Worm (Caenorhabditis elegans) whole organism, young adult: ENCODE measurements around the gene madf-3.

Experiments used
- B0019.2 ChIP-seq: fragments of 200-800 bp; sonication (Bioruptor generic); conservative IDR thresholded peaks from 2 replicates; pipeline ENCODE4 v1.3.6; 2022; ENCODE audit warnings: missing genetic modification reagents, missing genetic modification characterization, missing compliant biosample characterization
- B0261.1 ChIP-seq: sonication (generic microtip); optimal IDR thresholded peaks from 2 replicates; lab custom pipeline; 2016; ENCODE audit warnings: mild to moderate bottlenecking, missing genetic modification characterization, moderate library complexity, missing compliant biosample characterization
- D2030.7 ChIP-seq: fragments of 200-800 bp; sonication (Bioruptor generic); IDR thresholded peaks from 2 replicates; pipeline ENCODE4 v1.3.6; 2022; ENCODE audit warnings: missing genetic modification reagents, missing genetic modification characterization, missing compliant biosample characterization
- F23B12.7 ChIP-seq: sonication (generic microtip); optimal IDR thresholded peaks from 2 replicates; lab custom pipeline; 2017; ENCODE audit warnings: missing genetic modification characterization, mild to moderate bottlenecking, missing compliant biosample characterization, antibody characterized with exemption, moderate library complexity; ENCODE audit not compliant: insufficient read depth
- K11D2.4 ChIP-seq: fragments of 200-800 bp; sonication (Bioruptor generic); IDR thresholded peaks from 2 replicates; pipeline ENCODE4 v1.3.6; 2022; ENCODE audit warnings: missing genetic modification reagents, missing genetic modification characterization, missing compliant biosample characterization
- K12H6.12 ChIP-seq: fragments of 200-800 bp; sonication (Bioruptor generic); optimal IDR thresholded peaks from 2 replicates; lab custom pipeline; 2018; ENCODE audit warnings: mild to moderate bottlenecking, missing genetic modification characterization, missing compliant biosample characterization
- T26A5.8 ChIP-seq: sonication (generic microtip); optimal IDR thresholded peaks from 2 replicates; lab custom pipeline; 2016; ENCODE audit warnings: missing genetic modification characterization, missing compliant biosample characterization
- Y53F4B.3 ChIP-seq: fragments of 200-800 bp; sonication (Bioruptor generic); IDR thresholded peaks from 2 replicates; pipeline ENCODE4 v1.3.6; 2022; ENCODE audit warnings: missing genetic modification reagents, missing genetic modification characterization, missing compliant biosample characterization
- Y53G8AR.9 ChIP-seq: fragments of 200-800 bp; sonication (Bioruptor generic); conservative IDR thresholded peaks from 2 replicates; pipeline ENCODE4 v1.3.6; 2022; ENCODE audit warnings: missing genetic modification reagents, missing genetic modification characterization, missing compliant biosample characterization
- Y56A3A.18 ChIP-seq: fragments of 200-800 bp; sonication (Bioruptor generic); IDR thresholded peaks from 2 replicates; pipeline ENCODE4 v1.3.6; 2022; ENCODE audit warnings: missing genetic modification reagents, missing genetic modification characterization, missing compliant biosample characterization
- Y79H2A.3 ChIP-seq: fragments of 200-800 bp; sonication (Bioruptor generic); conservative IDR thresholded peaks from 2 replicates; pipeline ENCODE4 v1.3.6; 2022; ENCODE audit warnings: missing genetic modification reagents, missing genetic modification characterization, missing compliant biosample characterization
- attf-3 ChIP-seq: fragments of 200-800 bp; sonication (Bioruptor generic); conservative IDR thresholded peaks from 2 replicates; pipeline ENCODE4 v1.3.6; 2022; ENCODE audit warnings: missing genetic modification reagents, missing genetic modification characterization, missing compliant biosample characterization
- attf-5 ChIP-seq: fragments of 200-800 bp; sonication (Bioruptor generic); optimal IDR thresholded peaks from 2 replicates; lab custom pipeline; 2018; ENCODE audit warnings: mild to moderate bottlenecking, missing genetic modification characterization, missing compliant biosample characterization
- attf-6 ChIP-seq: fragments of 200-800 bp; sonication (Bioruptor generic); IDR thresholded peaks from 2 replicates; pipeline ENCODE4 v1.3.6; 2022; ENCODE audit warnings: missing genetic modification reagents, missing genetic modification characterization, missing compliant biosample characterization
- bed-2 ChIP-seq: fragments of 200-800 bp; sonication (Bioruptor generic); IDR thresholded peaks from 2 replicates; pipeline ENCODE4 v1.3.6; 2022; ENCODE audit warnings: missing genetic modification reagents, missing genetic modification characterization, missing compliant biosample characterization
- cebp-1 ChIP-seq, 2 experiments: fragments of 200-800 bp in 1 of 2; sonication (Bioruptor generic) in 1 of 2; sonication (generic microtip) in 1 of 2; IDR thresholded peaks in 1 of 2; optimal IDR thresholded peaks in 1 of 2; 2 replicates each; pipeline versions ENCODE4 v1.3.6 to Lab custom; 2017 to 2022; ENCODE audit warnings: missing compliant biosample characterization in 2 of 2, missing genetic modification characterization in 2 of 2, mild to moderate bottlenecking in 1 of 2, missing genetic modification reagents in 1 of 2, moderate library complexity in 1 of 2
- ceh-27 ChIP-seq: fragments of 200-800 bp; sonication (Bioruptor generic); optimal IDR thresholded peaks from 2 replicates; lab custom pipeline; 2018; ENCODE audit warnings: mild to moderate bottlenecking, missing genetic modification characterization, moderate library complexity, missing compliant biosample characterization
- ceh-40 ChIP-seq: fragments of 200-800 bp; sonication (Bioruptor generic); IDR thresholded peaks from 2 replicates; pipeline ENCODE4 v1.3.6; 2022; ENCODE audit warnings: missing genetic modification characterization, missing compliant biosample characterization
- ceh-58 ChIP-seq: fragments of 200-800 bp; sonication (Bioruptor generic); IDR thresholded peaks from 2 replicates; pipeline ENCODE4 v1.3.6; 2022; ENCODE audit warnings: missing genetic modification characterization, missing compliant biosample characterization
- ceh-91 ChIP-seq: fragments of 200-800 bp; sonication (Bioruptor generic); IDR thresholded peaks from 2 replicates; pipeline ENCODE4 v1.3.6; 2022; ENCODE audit warnings: missing genetic modification reagents, missing genetic modification characterization, missing compliant biosample characterization
- die-1 ChIP-seq: sonication (generic microtip); optimal IDR thresholded peaks from 2 replicates; lab custom pipeline; 2016; ENCODE audit warnings: missing genotype, mild to moderate bottlenecking, missing genetic modification characterization, missing compliant biosample characterization
- dpff-1 ChIP-seq: sonication (generic microtip); optimal IDR thresholded peaks from 2 replicates; lab custom pipeline; 2017; ENCODE audit warnings: mild to moderate bottlenecking, missing genetic modification characterization, missing compliant biosample characterization
- egl-18 ChIP-seq: fragments of 200-800 bp; sonication (Bioruptor generic); IDR thresholded peaks from 2 replicates; pipeline ENCODE4 v1.3.6; 2022; ENCODE audit warnings: missing genetic modification reagents, missing genetic modification characterization, missing compliant biosample characterization
- egl-44 ChIP-seq: fragments of 200-800 bp; sonication (Bioruptor generic); IDR thresholded peaks from 2 replicates; pipeline ENCODE4 v1.3.6; 2022; ENCODE audit warnings: missing genetic modification reagents, missing genetic modification characterization, missing compliant biosample characterization
- ekl-4 ChIP-seq: fragments of 200-800 bp; sonication (Bioruptor generic); IDR thresholded peaks from 2 replicates; pipeline ENCODE4 v1.3.6; 2022; ENCODE audit warnings: missing genetic modification reagents, missing genetic modification characterization, missing compliant biosample characterization
- fkh-3 ChIP-seq: sonication (generic microtip); optimal IDR thresholded peaks from 2 replicates; lab custom pipeline; 2016; ENCODE audit warnings: mild to moderate bottlenecking, missing genetic modification characterization, missing compliant biosample characterization
- hmg-20 ChIP-seq: fragments of 200-800 bp; sonication (Bioruptor generic); IDR thresholded peaks from 2 replicates; pipeline ENCODE4 v1.3.6; 2022; ENCODE audit warnings: missing genetic modification reagents, missing genetic modification characterization, missing compliant biosample characterization
- hsf-1 ChIP-seq: fragments of 200-800 bp; sonication (Bioruptor generic); IDR thresholded peaks from 2 replicates; pipeline ENCODE4 v1.3.6; 2022; ENCODE audit warnings: missing genetic modification reagents, missing genetic modification characterization, missing compliant biosample characterization
- lin-54 ChIP-seq: fragments of 200-800 bp; sonication (Bioruptor generic); optimal IDR thresholded peaks from 2 replicates; lab custom pipeline; 2018; ENCODE audit warnings: mild to moderate bottlenecking, missing genetic modification characterization, missing compliant biosample characterization
- lsl-1 ChIP-seq: fragments of 200-800 bp; sonication (Bioruptor generic); optimal IDR thresholded peaks from 2 replicates; lab custom pipeline; 2018; ENCODE audit warnings: mild to moderate bottlenecking, missing genetic modification characterization, moderate library complexity, missing compliant biosample characterization
- madf-6 ChIP-seq: fragments of 200-800 bp; sonication (Bioruptor generic); IDR thresholded peaks from 2 replicates; pipeline ENCODE4 v1.3.6; 2022; ENCODE audit warnings: missing genetic modification reagents, missing genetic modification characterization, missing compliant biosample characterization
- madf-8 ChIP-seq: fragments of 200-800 bp; sonication (Bioruptor generic); conservative IDR thresholded peaks from 2 replicates; pipeline ENCODE4 v1.3.6; 2022; ENCODE audit warnings: missing genetic modification reagents, missing genetic modification characterization, missing compliant biosample characterization
- nhr-27 ChIP-seq: fragments of 200-800 bp; sonication (Bioruptor generic); optimal IDR thresholded peaks from 2 replicates; lab custom pipeline; 2018; ENCODE audit warnings: mild to moderate bottlenecking, missing genetic modification characterization, moderate library complexity, missing compliant biosample characterization
- nhr-90 ChIP-seq: sonication (generic microtip); optimal IDR thresholded peaks from 2 replicates; lab custom pipeline; 2016; ENCODE audit warnings: missing genotype, mild to moderate bottlenecking, missing genetic modification characterization, missing compliant biosample characterization
- sdz-38 ChIP-seq: sonication (generic microtip); optimal IDR thresholded peaks from 2 replicates; lab custom pipeline; 2016; ENCODE audit warnings: missing genotype, missing genetic modification characterization, missing compliant biosample characterization
- snpc-1.3 ChIP-seq: sonication (generic microtip); optimal IDR thresholded peaks from 2 replicates; lab custom pipeline; 2017; ENCODE audit warnings: missing genetic modification characterization, mild to moderate bottlenecking, missing compliant biosample characterization, antibody characterized with exemption, moderate library complexity, missing genotype, missing genetic modification reagents; ENCODE audit not compliant: insufficient read depth
- tbx-9 ChIP-seq: sonication (generic microtip); optimal IDR thresholded peaks from 2 replicates; lab custom pipeline; 2016; ENCODE audit warnings: borderline replicate concordance, missing genetic modification characterization, inconsistent platforms, missing compliant biosample characterization
- unc-62 ChIP-seq: fragments of 150-350 bp; optimal IDR thresholded peaks from 2 replicates; lab custom pipeline; 2014; ENCODE audit warnings: missing biosample characterization, missing genetic modification reagents, missing genetic modification characterization
- xnd-1 ChIP-seq: sonication (generic microtip); optimal IDR thresholded peaks from 2 replicates; lab custom pipeline; 2016; ENCODE audit warnings: missing genotype, missing genetic modification reagents, missing genetic modification characterization, missing compliant biosample characterization
- zfh-2 ChIP-seq: fragments of 200-800 bp; sonication (Bioruptor generic); conservative IDR thresholded peaks from 2 replicates; pipeline ENCODE4 v1.3.6; 2022; ENCODE audit warnings: missing genetic modification reagents, missing genetic modification characterization, missing compliant biosample characterization
- zim-3 ChIP-seq: sonication (generic microtip); optimal IDR thresholded peaks from 2 replicates; lab custom pipeline; 2017; ENCODE audit warnings: mild to moderate bottlenecking, missing genetic modification characterization, moderate library complexity, missing compliant biosample characterization
- ztf-26 ChIP-seq: sonication (generic microtip); optimal IDR thresholded peaks from 2 replicates; lab custom pipeline; 2017; ENCODE audit warnings: missing genetic modification characterization, missing compliant biosample characterization

The madf-3 gene

ce11 chrII:4312115-4312514 is 22.4 kb upstream of the madf-3 start, which contains the start of gene plep-1:
TSS of gene plep-1 (minus strand) at chrII:4312215.
- TF ChIP-seq fkh-3 (tag; lab: Kevin White, UChicago) = no peak

ce11 chrII:4316011-4316410 is 18.5 kb upstream of the madf-3 start, which contains the start of gene srw-40:
TSS of gene srw-40 (minus strand) at chrII:4316111.
- TF ChIP-seq die-1 (tag; lab: Kevin White, UChicago) = no peak
- no peak for TF ChIP-seq nhr-90
- no peak for TF ChIP-seq hmg-20 (GFP tag; lab: Robert Waterston, UW)
- no peak for TF ChIP-seq ceh-58 (GFP tag; lab: Robert Waterston, UW)
- no peak for TF ChIP-seq B0019.2 (GFP tag; lab: Robert Waterston, UW)
- no peak for TF ChIP-seq dpff-1
- no peak for TF ChIP-seq F23B12.7 (tag; lab: Kevin White, UChicago)
- no peak for TF ChIP-seq nhr-27 (tag; lab: Kevin White, UChicago)
- TF ChIP-seq ceh-40 (GFP tag; lab: Robert Waterston, UW) = no peak
- TF ChIP-seq attf-6 (GFP tag; lab: Robert Waterston, UW) = no peak
- no peak for TF ChIP-seq xnd-1 (tag; lab: Kevin White, UChicago)
- no peak for TF ChIP-seq lin-54 (GFP tag; lab: Kevin White, UChicago)
- TF ChIP-seq, all 124 proteins: peak for 0

- TF ChIP-seq die-1 (tag; lab: Kevin White, UChicago) (no peak), bed-2 (GFP tag; lab: Robert Waterston, UW) (no peak), attf-6 (GFP tag; lab: Robert Waterston, UW) (no peak), ekl-4 (GFP tag; lab: Robert Waterston, UW) (no peak), unc-62 (GFP tag; lab: Kevin White, UChicago) (no peak), zfh-2 (GFP tag; lab: Robert Waterston, UW) (no peak), Y53G8AR.9 (GFP tag; lab: Robert Waterston, UW) (no peak)
These were observed 15.0 kb upstream of the madf-3 start, which contains the start of gene Y52E8A.6 for ce11 chrII:4319537-4320019. TSS of gene Y52E8A.6 (minus strand) at chrII:4319969.

ce11 chrII:4320455-4320854 is 14.1 kb upstream of the madf-3 start, which contains the start of gene Y52E8A.2:
TSS of gene Y52E8A.2 (plus strand) at chrII:4320836.
- TF ChIP-seq T26A5.8 (tag; lab: Kevin White, UChicago) (no peak), egl-18 (GFP tag; lab: Robert Waterston, UW) (no peak), lsl-1 (GFP tag; lab: Kevin White, UChicago) (peak; percentile 95), sdz-38 (no peak), B0019.2 (GFP tag; lab: Robert Waterston, UW) (no peak), B0261.1 (tag; lab: Kevin White, UChicago) (no peak), snpc-1.3 (no peak), ceh-27 (GFP tag; lab: Kevin White, UChicago) (no peak), attf-5 (no peak), tbx-9 (tag; lab: Kevin White, UChicago) (no peak), madf-8 (peak; percentile 73), egl-44 (GFP tag; lab: Robert Waterston, UW) (no peak), K11D2.4 (no peak), ztf-26 (tag; lab: Kevin White, UChicago) (no peak), K12H6.12 (tag; lab: Kevin White, UChicago) (no peak), Y53F4B.3 (no peak), D2030.7 (GFP tag; lab: Robert Waterston, UW) (peak; percentile 37; the same call in 1 of the 2 replicates), xnd-1 (tag; lab: Kevin White, UChicago) (peak; percentile 66), madf-6 (GFP tag; lab: Robert Waterston, UW) (peak; percentile 73; the same call in 1 of the 2 replicates), Y79H2A.3 (GFP tag; lab: Robert Waterston, UW) (no peak), hsf-1 (no peak), Y56A3A.18 (GFP tag; lab: Robert Waterston, UW) (no peak), ceh-91 (GFP tag; lab: Robert Waterston, UW) (peak; percentile 47), zim-3 (tag; lab: Kevin White, UChicago) (no peak), attf-3 (GFP tag; lab: Robert Waterston, UW) (no peak), nhr-90 (no peak), cebp-1 (GFP tag; IDR thresholded peaks at IDR 0.05; lab: Robert Waterston, UW) (no peak), cebp-1 (tag; optimal IDR thresholded peaks at IDR 0.05; lab: Kevin White, UChicago) (no peak)
